Worm (Caenorhabditis elegans) whole organism, L2 larva: Measurements from ENCODE around the gene nhr-252.

ENCODE experiments used
- C34F6.9 ChIP-seq: fragments of 150-350 bp; optimal IDR thresholded peaks from 2 replicates; lab custom pipeline; 2014; ENCODE audit warnings: missing biosample characterization, missing genetic modification characterization
- F13H6.1 ChIP-seq: sonication (generic microtip); optimal IDR thresholded peaks from 2 replicates; lab custom pipeline; 2016; ENCODE audit warnings: missing genetic modification characterization, missing compliant biosample characterization
- R02D3.7 ChIP-seq: fragments of 150-350 bp; optimal IDR thresholded peaks from 2 replicates; lab custom pipeline; 2014; ENCODE audit warnings: missing biosample characterization, missing genetic modification characterization
- alr-1 ChIP-seq: fragments of 150-350 bp; optimal IDR thresholded peaks from 2 replicates; lab custom pipeline; 2014; ENCODE audit warnings: missing biosample characterization, missing genetic modification characterization
- fos-1 ChIP-seq: fragments of 150-350 bp; optimal IDR thresholded peaks from 2 replicates; lab custom pipeline; 2014; ENCODE audit warnings: missing biosample characterization, missing genetic modification characterization
- gmeb-1 ChIP-seq: fragments of 150-350 bp; optimal IDR thresholded peaks from 2 replicates; lab custom pipeline; 2014; ENCODE audit warnings: missing biosample characterization, missing genetic modification characterization
- lin-39 ChIP-seq: fragments of 150-350 bp; optimal IDR thresholded peaks from 2 replicates; lab custom pipeline; 2014; ENCODE audit warnings: missing biosample characterization, missing genetic modification reagents, missing genetic modification characterization
- nhr-12 ChIP-seq: fragments of 150-350 bp; optimal IDR thresholded peaks from 2 replicates; lab custom pipeline; 2014; ENCODE audit warnings: missing biosample characterization, missing genetic modification characterization
- nhr-129 ChIP-seq: fragments of 150-350 bp; optimal IDR thresholded peaks from 2 replicates; lab custom pipeline; 2014; ENCODE audit warnings: missing biosample characterization, missing genetic modification characterization
- nhr-237 ChIP-seq: fragments of 150-350 bp; optimal IDR thresholded peaks from 2 replicates; lab custom pipeline; 2014; ENCODE audit warnings: missing biosample characterization, missing genetic modification characterization
- nhr-25 ChIP-seq: fragments of 150-350 bp; sonication (generic microtip); optimal IDR thresholded peaks from 3 replicates; lab custom pipeline; 2014; ENCODE audit warnings: missing biosample characterization, missing genetic modification characterization
- nhr-77 ChIP-seq: fragments of 150-350 bp; optimal IDR thresholded peaks from 2 replicates; lab custom pipeline; 2014; ENCODE audit warnings: missing biosample characterization, missing genetic modification characterization
- peb-1 ChIP-seq: fragments of 150-350 bp; optimal IDR thresholded peaks from 2 replicates; lab custom pipeline; 2014; ENCODE audit warnings: missing biosample characterization, missing genetic modification characterization
- unc-55 ChIP-seq: fragments of 150-350 bp; sonication (generic microtip); optimal IDR thresholded peaks from 3 replicates; lab custom pipeline; 2014; ENCODE audit warnings: missing biosample characterization, missing genetic modification reagents, missing genetic modification characterization
- unc-62 ChIP-seq: fragments of 150-350 bp; optimal IDR thresholded peaks from 2 replicates; lab custom pipeline; 2014; ENCODE audit warnings: missing biosample characterization, missing genetic modification reagents, missing genetic modification characterization

nhr-252 gene

ce11 chrV:449685-450084 lies 45.3 kb downstream of the nhr-252 start, which contains the start of gene M02H5.8:
M02H5.8 (plus strand) TSS chrV:449981.
- TF ChIP-seq fos-1 (tag; lab: Kevin White, UChicago) (peak; percentile 95), R02D3.7 (tag; lab: Kevin White, UChicago) (no peak), unc-62 (GFP tag; lab: Kevin White, UChicago) (no peak)

- TF ChIP-seq gmeb-1 (tag; lab: Kevin White, UChicago) (no peak), alr-1 (tag; lab: Kevin White, UChicago) (no peak), peb-1 (no peak), C34F6.9 (tag; lab: Kevin White, UChicago) (no peak), unc-55 (GFP tag; lab: Kevin White, UChicago) (no peak), fos-1 (tag; lab: Kevin White, UChicago) (peak; percentile 41)
Observed at ce11 chrV:450757-451501, 46.5 kb downstream of the nhr-252 start, which contains the start of gene nhr-123. nhr-123 (plus strand) TSS chrV:451451.

- TF ChIP-seq nhr-12 = no peak
- no peak for TF ChIP-seq nhr-237
- TF ChIP-seq lin-39 = no peak
- no peak for TF ChIP-seq nhr-77
- no peak for TF ChIP-seq F13H6.1
- TF ChIP-seq nhr-25 (tag; lab: Kevin White, UChicago) = no peak
- TF ChIP-seq nhr-129 = no peak
Observed at ce11 chrV:453569-453968, 49.1 kb downstream of the nhr-252 start, which contains the start of gene nhr-98. nhr-98 (plus strand) TSS chrV:453869.
